Fruit fly (Drosophila melanogaster): ENCODE measurements around the gene CG12310.

The CG12310 gene

DNA sequence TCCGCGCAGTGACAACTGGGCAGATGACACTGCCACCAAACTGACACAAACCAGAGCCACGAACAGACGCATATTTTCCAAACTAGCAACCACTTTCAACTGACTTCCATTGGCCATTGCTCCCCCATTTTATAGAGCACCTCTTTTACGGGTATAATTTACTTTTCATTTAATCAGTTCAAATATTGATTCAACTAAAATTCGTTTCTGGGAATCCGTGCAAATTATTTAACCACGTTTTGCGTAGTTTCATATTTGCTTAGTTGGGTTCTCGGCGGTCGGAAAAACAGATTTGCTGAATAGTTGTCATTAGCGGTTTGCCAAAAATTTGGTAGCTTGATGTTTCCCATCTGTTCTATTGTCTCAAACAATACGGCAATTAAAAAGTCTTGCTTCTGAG lies 11.0 kb upstream of the CG12310 start, which contains the start of gene CG13460:
TSS of gene CG13460 (minus strand) at position 101 of the 400 bp plus-strand sequence.
- TF ChIP-seq usp (GFP tag; optimal IDR thresholded peaks at IDR 0.05) (no peak), CrebA (GFP tag; optimal IDR thresholded peaks at IDR 0.05; ENCODE audit: borderline replicate concordance) (no peak)

DNA sequence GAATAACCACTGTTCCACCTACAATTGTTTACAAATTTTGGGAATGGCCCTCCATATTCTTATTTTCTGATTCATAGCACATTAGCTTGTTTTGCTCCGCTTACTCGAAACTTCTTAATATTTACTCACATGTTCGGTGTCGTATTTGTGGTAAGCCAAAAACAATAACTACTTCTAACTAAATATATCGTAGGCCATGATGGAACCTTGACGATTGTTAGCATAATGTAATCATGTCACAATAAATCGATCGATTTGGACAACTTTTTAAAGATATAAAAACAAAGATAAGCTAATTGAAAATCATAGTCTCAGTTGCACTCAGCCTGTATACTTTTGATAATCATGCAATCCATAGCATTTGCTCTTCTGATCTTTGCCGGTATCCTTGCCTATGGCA lies 3.9 kb upstream of the CG12310 start, which contains the start of gene EAChm:
TSS of gene EAChm (plus strand) at position 301 of the 400 bp plus-strand sequence.
- TF ChIP-seq HLH106 (tag; optimal IDR thresholded peaks at IDR 0.05) (no peak), GATAd (GFP tag; optimal IDR thresholded peaks at IDR 0.05) (no peak), dl (GFP tag; optimal IDR thresholded peaks at IDR 0.05; ENCODE audit: insufficient read depth in 1 of 2, partially characterized antibody in 2 of 2) (no peak), woc (GFP tag; optimal IDR thresholded peaks at IDR 0.05) (no peak), Dfd (GFP tag; optimal IDR thresholded peaks at IDR 0.05) (no peak), N (GFP tag; optimal IDR thresholded peaks at IDR 0.05) (no peak), br (GFP tag; optimal IDR thresholded peaks at IDR 0.05) (no peak), Hr78 (GFP tag; optimal IDR thresholded peaks at IDR 0.05) (no peak), tai (GFP tag; optimal IDR thresholded peaks at IDR 0.05) (no peak)

DNA sequence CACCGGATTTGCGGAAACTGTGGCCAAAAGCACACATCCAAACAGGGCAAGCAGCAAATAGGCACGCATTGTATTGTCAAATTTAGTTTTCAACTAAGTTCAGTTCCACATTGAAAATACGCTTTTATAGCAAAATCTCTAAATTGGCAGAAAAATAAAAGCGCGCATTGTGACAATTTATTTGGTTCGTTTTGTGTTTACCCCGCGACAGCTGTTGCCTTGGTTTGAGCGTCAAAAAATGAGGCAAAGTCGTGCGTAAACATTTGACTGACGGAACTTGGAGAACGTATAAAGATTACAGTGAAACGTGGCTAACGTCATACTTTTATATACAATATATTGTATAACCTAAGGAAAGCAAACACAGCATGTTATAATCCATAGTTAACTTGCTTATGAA lies 3.4 kb upstream of the CG12310 start, which contains the start of gene CG18649:
TSS of gene CG18649 (minus strand) at position 101 of the 400 bp plus-strand sequence.
- TF ChIP-seq ey (GFP tag; optimal IDR thresholded peaks at IDR 0.05) (no peak), GATAd (GFP tag; optimal IDR thresholded peaks at IDR 0.05) (no peak), rgr (GFP tag; optimal IDR thresholded peaks at IDR 0.05) (no peak), h (GFP tag; optimal IDR thresholded peaks at IDR 0.05) (no peak), sv (GFP tag; optimal IDR thresholded peaks at IDR 0.05) (no peak), dmrt93B (GFP tag; optimal IDR thresholded peaks at IDR 0.05) (no peak), fru (GFP tag; optimal IDR thresholded peaks at IDR 0.05) (no peak), br (GFP tag; optimal IDR thresholded peaks at IDR 0.05) (no peak), N (GFP tag; optimal IDR thresholded peaks at IDR 0.05) (no peak), dsf (GFP tag; optimal IDR thresholded peaks at IDR 0.05; ENCODE audit: borderline replicate concordance) (no peak), brk (GFP tag; optimal IDR thresholded peaks at IDR 0.05) (no peak), foxo (GFP tag; optimal IDR thresholded peaks at IDR 0.05) (no peak), Myc (optimal IDR thresholded peaks at IDR 0.05) (no peak), Hr78 (GFP tag; optimal IDR thresholded peaks at IDR 0.05) (no peak), OdsH (GFP tag; optimal IDR thresholded peaks at IDR 0.05) (no peak), Abd-B (GFP tag; optimal IDR thresholded peaks at IDR 0.05) (no peak)

DNA sequence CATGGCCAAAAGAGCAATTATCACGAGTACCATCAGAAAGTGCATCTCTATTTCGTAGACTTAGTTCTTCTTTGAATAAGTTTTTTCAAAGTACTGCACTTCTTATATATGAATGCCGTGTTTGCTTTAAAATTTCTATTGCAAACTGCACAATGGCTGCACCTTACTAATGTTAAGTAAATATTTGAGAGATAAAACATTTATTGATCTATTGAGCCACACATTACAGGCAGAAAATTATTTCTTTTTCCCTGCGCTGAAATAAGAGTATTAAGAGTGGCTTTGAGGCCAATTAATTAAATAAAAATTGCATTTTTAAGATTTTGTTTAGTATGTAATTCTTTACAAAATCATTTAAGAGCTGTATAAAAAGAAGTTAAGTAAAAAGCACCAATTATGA lies 2.6 kb upstream of the CG12310 start, which contains the start of gene CG43680:
TSS of gene CG43680 (minus strand) at position 101 of the 400 bp plus-strand sequence.
- TF ChIP-seq Abd-B (GFP tag; optimal IDR thresholded peaks at IDR 0.05) (no peak), brk (GFP tag; optimal IDR thresholded peaks at IDR 0.05) (no peak), Hr78 (GFP tag; optimal IDR thresholded peaks at IDR 0.05) (no peak), Rel (GFP tag; optimal IDR thresholded peaks at IDR 0.05) (no peak), Rel (tag; optimal IDR thresholded peaks at IDR 0.05) (no peak), sage (GFP tag; optimal IDR thresholded peaks at IDR 0.05) (no peak), dmrt93B (GFP tag; optimal IDR thresholded peaks at IDR 0.05) (no peak), N (GFP tag; optimal IDR thresholded peaks at IDR 0.05) (no peak), Sp1 (GFP tag; optimal IDR thresholded peaks at IDR 0.05) (no peak), Dif (GFP tag; optimal IDR thresholded peaks at IDR 0.05; ENCODE audit: partially characterized antibody) (no peak), HLH106 (tag; optimal IDR thresholded peaks at IDR 0.05) (no peak), CG32264 (GFP tag; optimal IDR thresholded peaks at IDR 0.05) (no peak)

DNA sequence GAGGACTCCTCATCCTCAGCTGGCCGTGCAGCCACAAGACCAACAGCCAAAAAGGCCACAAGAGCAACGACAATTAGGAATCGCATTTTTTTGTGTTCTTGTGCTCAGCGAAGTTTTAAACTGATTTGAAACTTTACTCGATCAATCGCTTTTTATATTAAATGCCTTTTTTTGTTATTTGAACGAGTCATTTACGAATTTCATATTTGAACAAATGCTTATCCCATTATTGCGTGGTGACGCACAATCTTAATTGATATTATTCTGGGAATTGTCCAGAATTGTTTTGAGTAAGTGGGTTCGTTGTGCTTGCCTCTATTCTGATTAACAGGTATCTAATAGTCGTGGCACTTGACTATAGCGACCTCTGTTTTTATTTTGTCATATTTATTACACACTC lies 1.8 kb upstream of the CG12310 start, which contains the start of gene CG13461:
TSS of gene CG13461 (minus strand) at position 101 of the 400 bp plus-strand sequence.
- TF ChIP-seq brk (GFP tag; optimal IDR thresholded peaks at IDR 0.05) (no peak), jim (GFP tag; optimal IDR thresholded peaks at IDR 0.05) (no peak), HLH106 (tag; optimal IDR thresholded peaks at IDR 0.05) (no peak), psq (GFP tag; optimal IDR thresholded peaks at IDR 0.05) (no peak), Dfd (GFP tag; optimal IDR thresholded peaks at IDR 0.05) (no peak), Dif (GFP tag; optimal IDR thresholded peaks at IDR 0.05; ENCODE audit: partially characterized antibody) (no peak), GATAd (GFP tag; optimal IDR thresholded peaks at IDR 0.05) (no peak), N (GFP tag; optimal IDR thresholded peaks at IDR 0.05) (no peak)
